Worm (Caenorhabditis elegans): ENCODE data around the gene F11D11.12.

ce11 chrV:18753036-18753435 lies 2.6 kb upstream of the F11D11.12 start, which contains the start of gene F11D11.6:
- TF ChIP-seq nhr-12 (tag; optimal IDR thresholded peaks at IDR 0.05) (no peak), nhr-237 (tag; optimal IDR thresholded peaks at IDR 0.05) (no peak), ceh-43 (GFP tag; optimal IDR thresholded peaks at IDR 0.05) (no peak), ztf-11 (tag; optimal IDR thresholded peaks at IDR 0.05) (no peak), ces-1 (GFP tag; optimal IDR thresholded peaks at IDR 0.05) (no peak)
